Worm (Caenorhabditis elegans) whole organism, late embryonic: ENCODE measurements around the gene fbxb-20.

Experiments used
- C38D4.7 ChIP-seq: fragments of 200-800 bp; sonication (Bioruptor generic); optimal IDR thresholded peaks from 2 replicates; lab custom pipeline; 2018; ENCODE audit warnings: mild to moderate bottlenecking, missing genetic modification characterization, moderate library complexity, missing compliant biosample characterization
- T23F11.4 ChIP-seq: fragments of 200-800 bp; sonication (Bioruptor generic); optimal IDR thresholded peaks from 2 replicates; lab custom pipeline; 2018; ENCODE audit warnings: mild to moderate bottlenecking, missing genetic modification characterization, missing compliant biosample characterization
- ceh-22 ChIP-seq: sonication (generic microtip); optimal IDR thresholded peaks from 2 replicates; lab custom pipeline; 2017; ENCODE audit warnings: missing biosample characterization, missing genetic modification characterization
- ceh-9 ChIP-seq: sonication (generic microtip); optimal IDR thresholded peaks from 2 replicates; lab custom pipeline; 2016; ENCODE audit warnings: mild to moderate bottlenecking, missing genetic modification characterization, inconsistent platforms, missing compliant biosample characterization
- dve-1 ChIP-seq: sonication (generic microtip); optimal IDR thresholded peaks from 2 replicates; lab custom pipeline; 2017; ENCODE audit warnings: antibody characterized with exemption, mild to moderate bottlenecking, missing genetic modification characterization, missing compliant biosample characterization
- fkh-6 ChIP-seq: sonication (generic microtip); optimal IDR thresholded peaks from 2 replicates; lab custom pipeline; 2016; ENCODE audit warnings: missing genetic modification characterization, missing compliant biosample characterization
- hlh-15 ChIP-seq: sonication (generic microtip); optimal IDR thresholded peaks from 2 replicates; lab custom pipeline; 2016; ENCODE audit warnings: missing genetic modification characterization, missing compliant biosample characterization
- hlh-6 ChIP-seq: sonication (generic microtip); optimal IDR thresholded peaks from 2 replicates; lab custom pipeline; 2016; ENCODE audit warnings: missing genotype, missing genetic modification characterization, missing compliant biosample characterization
- madf-2 ChIP-seq: sonication (generic microtip); optimal IDR thresholded peaks from 2 replicates; lab custom pipeline; 2017; ENCODE audit warnings: missing genetic modification characterization, missing compliant biosample characterization
- nhr-11 ChIP-seq: fragments of 150-350 bp; optimal IDR thresholded peaks from 2 replicates; lab custom pipeline; 2014; ENCODE audit warnings: missing biosample characterization, missing genetic modification characterization
- nhr-232 ChIP-seq: sonication (generic microtip); optimal IDR thresholded peaks from 2 replicates; lab custom pipeline; 2016; ENCODE audit warnings: missing genetic modification characterization, missing compliant biosample characterization
- ref-2 ChIP-seq: sonication (generic microtip); optimal IDR thresholded peaks from 2 replicates; lab custom pipeline; 2016; ENCODE audit warnings: missing genetic modification characterization, missing compliant biosample characterization
- sox-2 ChIP-seq: fragments of 200-800 bp; sonication (Bioruptor generic); IDR thresholded peaks from 2 replicates; pipeline ENCODE4 v1.3.6; 2022; ENCODE audit warnings: missing genetic modification reagents, missing genetic modification characterization, missing compliant biosample characterization
- sox-4 ChIP-seq: sonication (generic microtip); optimal IDR thresholded peaks from 2 replicates; lab custom pipeline; 2017; ENCODE audit warnings: mild to moderate bottlenecking, missing genetic modification characterization, inconsistent platforms, missing compliant biosample characterization
- unc-86 ChIP-seq: sonication (generic microtip); optimal IDR thresholded peaks from 2 replicates; lab custom pipeline; 2016; ENCODE audit warnings: missing genetic modification characterization, missing compliant biosample characterization
- zip-5 ChIP-seq: sonication (generic microtip); optimal IDR thresholded peaks from 2 replicates; lab custom pipeline; 2016; ENCODE audit warnings: missing genetic modification characterization, missing compliant biosample characterization
- ztf-16 ChIP-seq: sonication (generic microtip); optimal IDR thresholded peaks from 2 replicates; lab custom pipeline; 2017; ENCODE audit warnings: missing genetic modification characterization, missing compliant biosample characterization

fbxb-20 gene

DNA sequence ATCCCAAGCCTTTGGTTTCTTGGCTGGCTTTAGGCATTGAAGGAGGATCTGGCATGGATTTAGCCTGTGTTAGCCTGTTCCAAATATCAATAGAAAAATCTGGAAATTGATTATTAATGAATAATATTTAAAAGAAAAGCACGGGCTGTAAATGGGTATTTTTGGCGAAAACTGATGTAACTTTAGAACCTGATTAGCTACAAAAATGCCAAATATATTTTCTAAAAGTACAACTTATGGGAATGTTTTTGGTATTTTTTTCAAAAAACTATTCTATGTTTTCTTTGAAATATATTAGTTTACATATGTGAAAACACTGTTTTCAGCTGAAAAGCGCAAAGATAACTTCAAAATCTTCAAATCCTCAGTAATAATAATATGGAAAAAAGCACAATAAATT lies 49.7 kb downstream of the fbxb-20 start, which contains the start of gene bath-26:
bath-26 (minus strand) TSS at position 101 of the 400 bp plus-strand sequence.
- no peak for TF ChIP-seq fkh-6
- TF ChIP-seq ref-2 (tag; lab: Kevin White, UChicago): no peak
- no peak for TF ChIP-seq zip-5 (tag; lab: Kevin White, UChicago)
- TF ChIP-seq ztf-16 (tag; lab: Kevin White, UChicago): no peak
- no peak for TF ChIP-seq hlh-15 (tag; lab: Kevin White, UChicago)
- no peak for TF ChIP-seq nhr-11 (tag; lab: Kevin White, UChicago)
- TF ChIP-seq ceh-9 (tag; lab: Kevin White, UChicago): no peak
- no peak for TF ChIP-seq C38D4.7 (GFP tag; lab: Kevin White, UChicago)
- TF ChIP-seq nhr-232 (tag; lab: Kevin White, UChicago): no peak
- TF ChIP-seq dve-1 (tag; lab: Kevin White, UChicago): no peak
- TF ChIP-seq sox-4: no peak
- no peak for TF ChIP-seq ceh-22 (tag; lab: Kevin White, UChicago)
- TF ChIP-seq hlh-6 (tag; lab: Kevin White, UChicago): no peak
- TF ChIP-seq madf-2 (tag; lab: Kevin White, UChicago): no peak
- TF ChIP-seq T23F11.4: no peak
- TF ChIP-seq sox-2 (GFP tag; lab: Robert Waterston, UW): no peak
- TF ChIP-seq unc-86 (tag; lab: Kevin White, UChicago): no peak
